Fruit fly (Drosophila melanogaster) whole organism, embryonic: ENCODE measurements around the gene CG14273.

Experiments
- Blimp-1 ChIP-seq: fragments of 200-800 bp; sonication (Bioruptor generic); optimal IDR thresholded peaks from 3 replicates; lab custom pipeline; 2018; ENCODE audit warnings: missing biosample characterization, missing genetic modification characterization, mild to moderate bottlenecking, moderate library complexity, missing genetic modification reagents
- CG10209 ChIP-seq: fragments of 200-800 bp; sonication (Bioruptor generic); optimal IDR thresholded peaks from 3 replicates; lab custom pipeline; 2017; ENCODE audit warnings: missing biosample characterization, mild to moderate bottlenecking, missing genetic modification characterization, missing genetic modification reagents
- CG11093 ChIP-seq: fragments of 200-800 bp; sonication (Bioruptor generic); IDR thresholded peaks from 3 replicates; pipeline ENCODE4 v1.3.6; 2022; ENCODE audit warnings: missing biosample characterization, missing genetic modification characterization
- CG12299 ChIP-seq: fragments of 200-800 bp; sonication (Bioruptor generic); optimal IDR thresholded peaks from 2 replicates; lab custom pipeline; 2018; ENCODE audit warnings: missing biosample characterization, mild to moderate bottlenecking, missing genetic modification characterization
- CG12391 ChIP-seq: fragments of 200-800 bp; sonication (Bioruptor generic); optimal IDR thresholded peaks from 3 replicates; lab custom pipeline; 2018; ENCODE audit warnings: missing biosample characterization, mild to moderate bottlenecking, missing genetic modification characterization, moderate library complexity
- CG13287 ChIP-seq: fragments of 200-800 bp; sonication (Bioruptor generic); IDR thresholded peaks from 2 replicates; pipeline ENCODE4 v1.3.6; 2022; ENCODE audit warnings: missing biosample characterization, missing genetic modification characterization; ENCODE audit not compliant: partially characterized antibody
- CG15479 ChIP-seq: fragments of 200-800 bp; sonication (Bioruptor generic); optimal IDR thresholded peaks from 3 replicates; lab custom pipeline; 2019; ENCODE audit warnings: missing biosample characterization, mild to moderate bottlenecking, missing genetic modification characterization, moderate library complexity
- CG17912 ChIP-seq: fragments of 200-800 bp; sonication (Bioruptor generic); optimal IDR thresholded peaks from 2 replicates; lab custom pipeline; 2018; ENCODE audit warnings: missing biosample characterization, mild to moderate bottlenecking, missing genetic modification characterization
- CG18262 ChIP-seq: fragments of 200-800 bp; optimal IDR thresholded peaks from 3 replicates; lab custom pipeline; 2019; ENCODE audit warnings: missing biosample characterization, mild to moderate bottlenecking, missing genetic modification characterization, moderate library complexity
- CG2129 ChIP-seq: fragments of 200-800 bp; sonication (Bioruptor generic); IDR thresholded peaks from 2 replicates; pipeline ENCODE4 v1.3.6; 2022; ENCODE audit warnings: missing biosample characterization, missing genetic modification characterization; ENCODE audit not compliant: partially characterized antibody
- CG31224 ChIP-seq: fragments of 200-800 bp; sonication (Bioruptor generic); IDR thresholded peaks from 2 replicates; pipeline ENCODE4 v1.3.6; 2022; ENCODE audit warnings: missing biosample characterization, missing genetic modification characterization
- CG3726 ChIP-seq: fragments of 200-800 bp; sonication (Bioruptor generic); IDR thresholded peaks from 3 replicates; pipeline ENCODE4, ENCODE4 v1.3.6; 2022; ENCODE audit warnings: missing biosample characterization, missing genetic modification characterization
- CG4820 ChIP-seq: fragments of 200-800 bp; sonication (Bioruptor generic); optimal IDR thresholded peaks from 3 replicates; lab custom pipeline; 2016; ENCODE audit warnings: missing biosample characterization, missing genetic modification characterization
- CG6654 ChIP-seq: fragments of 200-800 bp; sonication (Bioruptor generic); optimal IDR thresholded peaks from 2 replicates; lab custom pipeline; 2017; ENCODE audit warnings: missing biosample characterization, mild to moderate bottlenecking, missing genetic modification characterization
- CG8089 ChIP-seq: fragments of 200-800 bp; sonication (Bioruptor generic); optimal IDR thresholded peaks from 3 replicates; lab custom pipeline; 2016; ENCODE audit warnings: missing biosample characterization, missing genetic modification characterization
- CG8924 ChIP-seq: fragments of 200-800 bp; optimal IDR thresholded peaks from 3 replicates; lab custom pipeline; 2019; ENCODE audit warnings: missing biosample characterization, mild to moderate bottlenecking, missing genetic modification characterization, moderate library complexity
- CG9215 ChIP-seq: fragments of 200-800 bp; sonication (Bioruptor generic); IDR thresholded peaks from 2 replicates; pipeline ENCODE4 v1.3.6; 2022; ENCODE audit warnings: missing biosample characterization, missing genetic modification characterization
- CG9609 ChIP-seq: fragments of 200-800 bp; sonication (Bioruptor generic); optimal IDR thresholded peaks from 3 replicates; lab custom pipeline; 2016; ENCODE audit warnings: missing biosample characterization, missing genetic modification characterization
- CTCF ChIP-seq: fragments of 200-800 bp; sonication (Bioruptor generic); optimal IDR thresholded peaks from 2 replicates; lab custom pipeline; 2017; ENCODE audit warnings: missing biosample characterization, mild to moderate bottlenecking, missing genetic modification characterization, moderate library complexity
- Deaf1 ChIP-seq: fragments of 200-800 bp; optimal IDR thresholded peaks from 3 replicates; lab custom pipeline; 2019; ENCODE audit warnings: missing biosample characterization, mild to moderate bottlenecking, missing genetic modification characterization, moderate library complexity
- Dek ChIP-seq: fragments of 200-800 bp; sonication (Bioruptor generic); optimal IDR thresholded peaks from 3 replicates; lab custom pipeline; 2019; ENCODE audit warnings: missing biosample characterization, mild to moderate bottlenecking, missing genetic modification characterization, moderate library complexity
- E2f1 ChIP-seq: fragments of 200-800 bp; sonication (Bioruptor generic); IDR thresholded peaks from 2 replicates; pipeline ENCODE4 v1.3.6; 2022; ENCODE audit warnings: missing biosample characterization, missing genetic modification characterization
- Gsc ChIP-seq: fragments of 200-800 bp; sonication (Bioruptor generic); IDR thresholded peaks from 2 replicates; pipeline ENCODE4 v1.3.6; 2022; ENCODE audit warnings: missing biosample characterization, missing genetic modification characterization
- HmgD ChIP-seq: fragments of 200-800 bp; sonication (Bioruptor generic); optimal IDR thresholded peaks from 3 replicates; lab custom pipeline; 2016; ENCODE audit warnings: missing biosample characterization, missing genetic modification characterization
- HmgZ ChIP-seq: fragments of 200-800 bp; sonication (Bioruptor generic); optimal IDR thresholded peaks from 2 replicates; lab custom pipeline; 2018; ENCODE audit warnings: missing biosample characterization, mild to moderate bottlenecking, missing genetic modification characterization
- Hr51 ChIP-seq, 2 experiments: fragments of 200-800 bp; sonication (Bioruptor generic); optimal IDR thresholded peaks; 2 replicates in 1 of 2; 3 replicates in 1 of 2; lab custom pipeline; 2016 to 2018; ENCODE audit warnings: missing biosample characterization in 2 of 2, missing genetic modification characterization in 2 of 2, mild to moderate bottlenecking in 1 of 2, moderate library complexity in 1 of 2
- MBD-R2 ChIP-seq: fragments of 200-800 bp; sonication (Bioruptor generic); IDR thresholded peaks from 2 replicates; pipeline ENCODE4 v1.3.6; 2022; ENCODE audit warnings: missing biosample characterization, missing genetic modification characterization
- MTF-1 ChIP-seq: fragments of 200-800 bp; sonication (Bioruptor generic); optimal IDR thresholded peaks from 2 replicates; lab custom pipeline; 2018; ENCODE audit warnings: missing biosample characterization, mild to moderate bottlenecking, missing genetic modification characterization, borderline replicate concordance
- Sox102F ChIP-seq: fragments of 200-800 bp; sonication (Bioruptor generic); optimal IDR thresholded peaks from 2 replicates; lab custom pipeline; 2018; ENCODE audit warnings: missing biosample characterization, mild to moderate bottlenecking, missing genetic modification characterization, moderate library complexity
- Spps ChIP-seq: fragments of 200-800 bp; sonication (Bioruptor generic); optimal IDR thresholded peaks from 2 replicates; lab custom pipeline; 2018; ENCODE audit warnings: missing biosample characterization, mild to moderate bottlenecking, missing genetic modification characterization
- Sry-β ChIP-seq: fragments of 200-800 bp; sonication (Bioruptor generic); optimal IDR thresholded peaks from 2 replicates; lab custom pipeline; 2018; ENCODE audit warnings: missing biosample characterization, mild to moderate bottlenecking, missing genetic modification characterization, moderate library complexity
- Stat92E ChIP-seq, 3 experiments: fragments of >200 bp in 2 of 3; fragments of 200-800 bp in 1 of 3; sonication (Bioruptor generic) in 1 of 3; optimal IDR thresholded peaks; 2 replicates each; lab custom pipeline; 2017 to 2019; ENCODE audit warnings: missing biosample characterization in 3 of 3, missing genetic modification characterization in 3 of 3, mild to moderate bottlenecking in 1 of 3, moderate library complexity in 1 of 3
- btn ChIP-seq: fragments of 200-800 bp; sonication (Bioruptor generic); optimal IDR thresholded peaks from 2 replicates; lab custom pipeline; 2016; ENCODE audit warnings: missing biosample characterization, missing genetic modification characterization
- cas ChIP-seq: fragments of 200-800 bp; sonication (Bioruptor generic); IDR thresholded peaks from 2 replicates; pipeline ENCODE4 v1.3.6; 2022; ENCODE audit warnings: missing biosample characterization, missing genetic modification characterization
- caup ChIP-seq: fragments of 200-800 bp; sonication (Bioruptor generic); optimal IDR thresholded peaks from 3 replicates; lab custom pipeline; 2017; ENCODE audit warnings: missing biosample characterization, mild to moderate bottlenecking, missing genetic modification characterization, moderate library complexity; ENCODE audit not compliant: severe bottlenecking
- cwo ChIP-seq: fragments of 200-800 bp; sonication (Bioruptor generic); optimal IDR thresholded peaks from 3 replicates; lab custom pipeline; 2017; ENCODE audit warnings: missing biosample characterization, missing genetic modification characterization, mild to moderate bottlenecking, moderate library complexity, missing genetic modification reagents
- her ChIP-seq: fragments of 200-800 bp; sonication (Bioruptor generic); optimal IDR thresholded peaks from 2 replicates; lab custom pipeline; 2016; ENCODE audit warnings: missing biosample characterization, missing genetic modification characterization
- hkb ChIP-seq, 2 experiments: fragments of 200-800 bp in 1 of 2; fragments of >200 bp in 1 of 2; sonication (Bioruptor generic) in 1 of 2; IDR thresholded peaks in 1 of 2; optimal IDR thresholded peaks in 1 of 2; 2 replicates each; pipeline versions ENCODE4 v1.3.6 to Lab custom; 2017 to 2022; ENCODE audit warnings: missing biosample characterization in 1 of 2, missing genetic modification characterization in 1 of 2
- nerfin-1 ChIP-seq: fragments of 200-800 bp; sonication (Bioruptor generic); optimal IDR thresholded peaks from 3 replicates; lab custom pipeline; 2019; ENCODE audit warnings: missing biosample characterization, mild to moderate bottlenecking, missing genetic modification characterization, moderate library complexity
- oc ChIP-seq: fragments of 200-800 bp; sonication (Bioruptor generic); optimal IDR thresholded peaks from 2 replicates; lab custom pipeline; 2018; ENCODE audit warnings: missing biosample characterization, mild to moderate bottlenecking, missing genetic modification characterization, moderate library complexity
- odd ChIP-seq: fragments of 200-800 bp; sonication (Bioruptor generic); optimal IDR thresholded peaks from 2 replicates; lab custom pipeline; 2017; ENCODE audit warnings: missing biosample characterization, mild to moderate bottlenecking, missing genetic modification characterization
- prd ChIP-seq, 3 experiments: fragments of >200 bp in 2 of 3; fragments of 200-800 bp in 1 of 3; sonication (Bioruptor generic) in 1 of 3; optimal IDR thresholded peaks in 2 of 3; IDR thresholded peaks in 1 of 3; 2 replicates in 2 of 3; 3 replicates in 1 of 3; pipeline versions ENCODE4 v1.3.6 to Lab custom; 2017 to 2022; ENCODE audit warnings: missing biosample characterization in 1 of 3, missing genetic modification characterization in 1 of 3
- pum ChIP-seq: fragments of 200-800 bp; sonication (Bioruptor generic); optimal IDR thresholded peaks from 2 replicates; lab custom pipeline; 2016; ENCODE audit warnings: missing biosample characterization, missing genetic modification characterization
- sim ChIP-seq: fragments of 200-800 bp; sonication (Bioruptor generic); IDR thresholded peaks from 2 replicates; pipeline ENCODE4 v1.3.6; 2022; ENCODE audit warnings: missing biosample characterization, missing genetic modification characterization
- slbo ChIP-seq: fragments of 200-800 bp; sonication (Bioruptor generic); IDR thresholded peaks from 2 replicates; pipeline ENCODE4 v1.3.6; 2022; ENCODE audit warnings: missing biosample characterization, missing genetic modification characterization
- so ChIP-seq: fragments of 200-800 bp; sonication (Bioruptor generic); IDR thresholded peaks from 3 replicates; pipeline ENCODE4 v1.3.6; 2022; ENCODE audit warnings: missing biosample characterization, missing genetic modification characterization
- ssp ChIP-seq: fragments of 200-800 bp; sonication (Bioruptor generic); IDR thresholded peaks from 2 replicates; pipeline ENCODE4 v1.3.6; 2022; ENCODE audit warnings: missing biosample characterization, missing genetic modification characterization
- unpg ChIP-seq: fragments of 200-800 bp; sonication (Bioruptor generic); optimal IDR thresholded peaks from 3 replicates; lab custom pipeline; 2018; ENCODE audit warnings: missing biosample characterization, mild to moderate bottlenecking, missing genetic modification characterization, moderate library complexity

CG14273 gene

dm6 chr2L:8319858-8320525 is 22.5 kb upstream of the CG14273 start, which contains the start of the genes mtsh and strat (continued):
- TF ChIP-seq CG15479 (GFP tag; lab: Kevin White, UChicago) (peak; percentile 47), Gsc (GFP tag; lab: Robert Waterston, UW) (no peak), hkb (optimal IDR thresholded peaks at IDR 0.05; lab: Kevin White, UChicago) (no peak), hkb (GFP tag; IDR thresholded peaks at IDR 0.05; lab: Robert Waterston, UW) (peak; percentile 37), E2f1 (GFP tag; lab: Robert Waterston, UW) (0 out of 2 replicates have a peak, but pooled peaks have one; percentile 24), MBD-R2 (GFP tag; lab: Robert Waterston, UW) (peak; percentile 94), CG9215 (GFP tag; lab: Robert Waterston, UW) (no peak), CG3726 (GFP tag; lab: Robert Waterston, UW) (no peak), CG6654 (GFP tag; lab: Kevin White, UChicago) (no peak), CG18262 (peak; percentile 60), odd (no peak), MTF-1 (peak; percentile 85), caup (peak; percentile 86), so (GFP tag; lab: Robert Waterston, UW) (peak; percentile 60; the same call in 1 of the 3 replicates), HmgD (no peak), Sry-β (GFP tag; lab: Kevin White, UChicago) (no peak), Sox102F (GFP tag; lab: Kevin White, UChicago) (no peak), her (GFP tag; lab: Kevin White, UChicago) (peak; percentile 61), CG12391 (tag; lab: Kevin White, UChicago) (peak; percentile 56), CG2129 (no peak), Dek (tag; lab: Kevin White, UChicago) (peak; percentile 13), cwo (no peak), cas (GFP tag; lab: Robert Waterston, UW) (no peak), HmgZ (peak; percentile 60), CG12299 (tag; lab: Kevin White, UChicago) (peak; percentile 34), CG13287 (peak; percentile 71), Blimp-1 (GFP tag; lab: Kevin White, UChicago) (peak; percentile 30), CG10209 (peak; percentile 21), slbo (GFP tag; lab: Robert Waterston, UW) (peak; percentile 62), oc (tag; lab: Kevin White, UChicago) (no peak), CG9609 (GFP tag; lab: Kevin White, UChicago) (no peak), CG4820 (GFP tag; lab: Kevin White, UChicago) (peak; percentile 45), CG8089 (GFP tag; lab: Kevin White, UChicago) (no peak), CTCF (GFP tag; lab: Kevin White, UChicago) (no peak), CG11093 (GFP tag; lab: Robert Waterston, UW) (no peak), Spps (tag; lab: Kevin White, UChicago) (peak; percentile 18), pum (GFP tag; lab: Kevin White, UChicago) (no peak), unpg (no peak), sim (GFP tag; lab: Robert Waterston, UW) (peak; percentile 46; the same call in 1 of the 2 replicates), btn (GFP tag; lab: Kevin White, UChicago) (no peak), Stat92E (GFP tag; optimal IDR thresholded peaks at IDR 0.05; lab: Kevin White, UChicago) (no peak), Deaf1 (no peak), CG31224 (GFP tag; lab: Robert Waterston, UW) (peak; percentile 42; the same call in 1 of the 2 replicates), ssp (GFP tag; lab: Robert Waterston, UW) (no peak), CG17912 (GFP tag; lab: Kevin White, UChicago) (no peak), Hr51 (GFP tag; optimal IDR thresholded peaks at IDR 0.05; lab: Kevin White, UChicago) (peak in 1 of 2 experiments; percentile 56), nerfin-1 (tag; lab: Kevin White, UChicago) (peak; percentile 56), CG8924 (tag; lab: Kevin White, UChicago) (peak; percentile 16), prd (optimal IDR thresholded peaks at IDR 0.05; lab: Kevin White, UChicago) (no peak), prd (GFP tag; IDR thresholded peaks at IDR 0.05; lab: Robert Waterston, UW) (peak; percentile 30; the same call in 1 of the 3 replicates)
